Fruit fly (Drosophila melanogaster) whole organism, wandering third instar larva: ENCODE data around the gene AhcyL1.

Experiments used
- Abd-B ChIP-seq: fragments of >200 bp; optimal IDR thresholded peaks from 2 replicates; lab custom pipeline; 2017; ENCODE audit warnings: missing biosample characterization, missing genetic modification characterization
- OdsH ChIP-seq: fragments of 200-800 bp; sonication (Bioruptor generic); optimal IDR thresholded peaks from 2 replicates; lab custom pipeline; 2016; ENCODE audit warnings: missing biosample characterization, mild to moderate bottlenecking, missing genetic modification characterization
- Vsx2 ChIP-seq: fragments of 200-300, 225-300 bp; sonication (Bioruptor generic); optimal IDR thresholded peaks from 2 replicates; lab custom pipeline; 2018; ENCODE audit warnings: missing biosample characterization, missing genetic modification characterization; ENCODE audit not compliant: partially characterized antibody
- br ChIP-seq: fragments of 200-800 bp; sonication (Bioruptor generic); optimal IDR thresholded peaks from 2 replicates; lab custom pipeline; 2016; ENCODE audit warnings: missing biosample characterization, missing genetic modification characterization
- h ChIP-seq: fragments of 200-800 bp; sonication (Bioruptor generic); optimal IDR thresholded peaks from 3 replicates; lab custom pipeline; 2016; ENCODE audit warnings: missing biosample characterization, mild to moderate bottlenecking, missing genetic modification characterization
- psq ChIP-seq: fragments of 200-800 bp; sonication (Bioruptor generic); optimal IDR thresholded peaks from 3 replicates; lab custom pipeline; 2017; ENCODE audit warnings: missing biosample characterization, mild to moderate bottlenecking, missing genetic modification characterization, moderate library complexity
- tai ChIP-seq: sonication (Bioruptor generic); optimal IDR thresholded peaks from 2 replicates; lab custom pipeline; 2016; ENCODE audit warnings: missing biosample characterization, missing genetic modification characterization

- TF ChIP-seq h (GFP tag; lab: Kevin White, UChicago) (no peak), Abd-B (GFP tag; lab: Kevin White, UChicago) (no peak), tai (no peak), br (no peak), OdsH (GFP tag; lab: Kevin White, UChicago) (no peak), Vsx2 (GFP tag; lab: Kevin White, UChicago) (no peak), psq (GFP tag; lab: Kevin White, UChicago) (no peak)
Observed at dm6 chr3L:2762122-2762521, 10.0 kb downstream of the AhcyL1 start.
